Fruit fly (Drosophila melanogaster): ENCODE results near the gene Hira.

Gene Hira

DNA sequence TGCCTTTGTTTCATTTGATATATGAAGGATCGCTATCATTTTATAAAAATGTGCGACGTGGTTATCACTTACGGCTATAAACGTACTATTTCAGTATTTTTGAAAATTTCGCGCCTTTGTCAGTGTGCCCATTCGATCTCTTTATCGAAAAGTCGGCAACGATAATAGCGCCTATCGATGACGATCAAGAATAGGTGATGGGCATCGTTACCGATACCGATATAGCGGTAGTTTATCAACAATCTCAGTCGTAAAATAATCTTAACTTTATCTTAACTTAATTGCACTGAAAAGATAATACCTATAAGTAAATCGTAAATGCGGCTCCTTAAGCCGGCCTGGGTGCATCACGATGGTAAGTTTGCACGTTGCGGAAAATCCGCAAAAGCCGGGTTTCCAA is at the start of gene Hira (continued):
- TF ChIP-seq CG10462 (GFP tag; optimal IDR thresholded peaks at IDR 0.05), result no peak
- no peak for TF ChIP-seq Elba2 (GFP tag; optimal IDR thresholded peaks at IDR 0.05)
- no peak for TF ChIP-seq Lim3 (GFP tag; IDR thresholded peaks at IDR 0.05)
- peak; percentile 77 for TF ChIP-seq stwl (tag; optimal IDR thresholded peaks at IDR 0.05)
- TF ChIP-seq Bgb (GFP tag; IDR thresholded peaks at IDR 0.05; ENCODE audit: partially characterized antibody), result peak; percentile 91
- TF ChIP-seq sob (GFP tag; IDR thresholded peaks at IDR 0.05), result no peak
- no peak for TF ChIP-seq CG7745 (tag; optimal IDR thresholded peaks at IDR 0.05)
- TF ChIP-seq CG12942 (GFP tag; optimal IDR thresholded peaks at IDR 0.05), result no peak
- TF ChIP-seq CG10543 (GFP tag; optimal IDR thresholded peaks at IDR 0.05), result no peak
- TF ChIP-seq sisA (GFP tag; IDR thresholded peaks at IDR 0.05), result no peak
- peak; percentile 93 for TF ChIP-seq Dref (GFP tag; IDR thresholded peaks at IDR 0.05)
- TF ChIP-seq CrebB (tag; optimal IDR thresholded peaks at IDR 0.05), result no peak
- peak; percentile 89 for TF ChIP-seq Opbp (GFP tag; IDR thresholded peaks at IDR 0.05; ENCODE audit: partially characterized antibody)
- TF ChIP-seq HmgZ (tag; optimal IDR thresholded peaks at IDR 0.05), result peak; percentile 57
- no peak for TF ChIP-seq chif (GFP tag; optimal IDR thresholded peaks at IDR 0.05)
- TF ChIP-seq YL-1 (GFP tag; optimal IDR thresholded peaks at IDR 0.05), result peak; percentile 1
- TF ChIP-seq CG4404 (GFP tag; IDR thresholded peaks at IDR 0.05), result no peak
- no peak for TF ChIP-seq CG10274 (GFP tag; optimal IDR thresholded peaks at IDR 0.05)
- peak; percentile 74 for TF ChIP-seq gfzf (GFP tag; optimal IDR thresholded peaks at IDR 0.05)
- peak; percentile 80 for TF ChIP-seq BEAF-32 (GFP tag; optimal IDR thresholded peaks at IDR 0.05)
- TF ChIP-seq nerfin-2 (GFP tag; IDR thresholded peaks at IDR 0.05; ENCODE audit: partially characterized antibody), result peak; percentile 89
- no peak for TF ChIP-seq usp (GFP tag; optimal IDR thresholded peaks at IDR 0.05)
- peak; percentile 92 for TF ChIP-seq mld (GFP tag; IDR thresholded peaks at IDR 0.05; ENCODE audit: partially characterized antibody)
- TF ChIP-seq Kr (GFP tag; optimal IDR thresholded peaks at IDR 0.05), result no peak
- no peak for TF ChIP-seq hkb (optimal IDR thresholded peaks at IDR 0.05)
- no peak for TF ChIP-seq hkb (GFP tag; IDR thresholded peaks at IDR 0.05)
- TF ChIP-seq CG9797 (GFP tag; optimal IDR thresholded peaks at IDR 0.05), result peak; percentile 84
- TF ChIP-seq sna (GFP tag; IDR thresholded peaks at IDR 0.05; ENCODE audit: partially characterized antibody), result peak; percentile 83
- no peak for TF ChIP-seq Sry-β (GFP tag; optimal IDR thresholded peaks at IDR 0.05)
- TF ChIP-seq Hr78 (GFP tag; optimal IDR thresholded peaks at IDR 0.05), result no peak
- no peak for TF ChIP-seq sim (GFP tag; IDR thresholded peaks at IDR 0.05)
- no peak for TF ChIP-seq Poxn (GFP tag; IDR thresholded peaks at IDR 0.05)
- TF ChIP-seq Hey (tag; optimal IDR thresholded peaks at IDR 0.05), result no peak
- no peak for TF ChIP-seq otp (GFP tag; IDR thresholded peaks at IDR 0.05)
- TF ChIP-seq Hmx (GFP tag; optimal IDR thresholded peaks at IDR 0.05), result no peak
- no peak for TF ChIP-seq CG4730 (GFP tag; IDR thresholded peaks at IDR 0.05)
- TF ChIP-seq Ptx1 (GFP tag; IDR thresholded peaks at IDR 0.05), result no peak
- peak; percentile 69 for TF ChIP-seq CG15514 (GFP tag; optimal IDR thresholded peaks at IDR 0.05)
- TF ChIP-seq HmgD (GFP tag; optimal IDR thresholded peaks at IDR 0.05), result no peak
- no peak for TF ChIP-seq klu (GFP tag; IDR thresholded peaks at IDR 0.05)
- no peak for TF ChIP-seq CG8924 (tag; optimal IDR thresholded peaks at IDR 0.05)
- no peak for TF ChIP-seq trh (GFP tag; optimal IDR thresholded peaks at IDR 0.05)
- TF ChIP-seq CG7963 (GFP tag; IDR thresholded peaks at IDR 0.05; ENCODE audit: partially characterized antibody), result peak; percentile 92
- TF ChIP-seq Abd-B (GFP tag; optimal IDR thresholded peaks at IDR 0.05), result no peak
- TF ChIP-seq Meics (GFP tag; optimal IDR thresholded peaks at IDR 0.05), result no peak
- peak; percentile 75 for TF ChIP-seq knrl (GFP tag; IDR thresholded peaks at IDR 0.05; ENCODE audit: partially characterized antibody)
- no peak for TF ChIP-seq CG6654 (GFP tag; optimal IDR thresholded peaks at IDR 0.05)
- TF ChIP-seq CG2129 (GFP tag; IDR thresholded peaks at IDR 0.05; ENCODE audit: partially characterized antibody), result peak; percentile 43
- no peak for TF ChIP-seq dysf (GFP tag; IDR thresholded peaks at IDR 0.05)
- no peak for TF ChIP-seq Oaz (GFP tag; IDR thresholded peaks at IDR 0.05)
- TF ChIP-seq br (optimal IDR thresholded peaks at IDR 0.05), result no peak
- no peak for TF ChIP-seq CG8281 (tag; optimal IDR thresholded peaks at IDR 0.05)
